Worm (Caenorhabditis elegans): ENCODE data around the gene lgg-1.

lgg-1 gene

ce11 chrII:6335358-6335757 is 12.2 kb downstream of the lgg-1 start, which contains the start of gene C32D5.14:
TSS of gene C32D5.14 (plus strand) at chrII:6335488.
- TF ChIP-seq ZK546.5 (tag; optimal IDR thresholded peaks at IDR 0.05) (no peak), lin-11 (tag; optimal IDR thresholded peaks at IDR 0.05) (peak; percentile 20), ceh-16 (tag; optimal IDR thresholded peaks at IDR 0.05) (no peak), nhr-21 (tag; optimal IDR thresholded peaks at IDR 0.05) (peak; percentile 23), fos-1 (tag; optimal IDR thresholded peaks at IDR 0.05) (peak; percentile 53), nhr-129 (tag; optimal IDR thresholded peaks at IDR 0.05) (no peak)

DNA sequence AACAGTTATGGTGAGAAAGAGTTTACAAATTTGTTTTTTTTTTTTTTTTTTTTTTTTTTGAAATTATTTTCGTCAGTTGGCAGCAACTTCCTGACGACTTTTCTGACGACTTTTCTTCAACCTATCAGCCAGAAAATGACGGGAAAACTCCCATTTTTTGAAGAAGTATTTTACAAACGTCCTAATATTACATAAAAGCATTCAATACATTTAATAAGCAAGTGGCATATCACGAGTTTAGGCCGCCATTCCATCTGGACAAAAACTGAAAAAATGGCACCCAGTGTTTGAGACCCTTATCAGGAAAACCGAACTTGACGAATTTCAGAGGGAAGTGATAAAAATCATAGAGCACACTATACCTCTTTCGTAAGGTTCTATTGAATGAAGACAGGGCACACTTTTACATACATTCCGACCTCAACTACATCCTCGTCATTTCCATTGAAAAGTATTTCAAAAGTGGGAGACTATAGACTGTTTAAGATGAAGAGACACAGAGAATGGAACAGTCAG is 12.7 kb downstream of the lgg-1 start:
- TF ChIP-seq elt-3 (tag; optimal IDR thresholded peaks at IDR 0.05): no peak
- peak; percentile 33 for TF ChIP-seq fos-1 (tag; optimal IDR thresholded peaks at IDR 0.05)

DNA sequence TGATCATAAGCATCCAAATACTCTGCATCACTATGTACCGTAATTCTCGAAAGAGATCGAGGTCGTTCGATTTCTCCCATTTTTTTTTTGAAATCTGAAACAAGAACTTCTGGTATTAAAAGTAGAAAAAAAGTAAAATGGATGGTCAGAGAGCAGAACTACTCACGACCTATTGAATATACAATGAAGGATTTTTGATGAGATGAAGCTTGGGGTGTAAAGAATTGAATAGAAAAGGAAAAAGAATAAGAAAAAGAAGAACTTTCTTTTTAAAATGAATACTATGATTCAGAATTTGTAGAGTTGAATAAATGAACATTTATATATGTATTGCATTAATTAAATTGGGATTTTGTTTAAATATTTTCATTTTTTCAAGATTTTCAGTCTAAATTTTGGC is 13.6 kb downstream of the lgg-1 start, which contains the start of gene ttc-39B:
TSS of gene ttc-39B (minus strand) at position 101 of the 400 bp plus-strand sequence.
- TF ChIP-seq sma-9 (GFP tag; optimal IDR thresholded peaks at IDR 0.05): no peak
- no peak for TF ChIP-seq sma-9 (tag; optimal IDR thresholded peaks at IDR 0.05)
- TF ChIP-seq sem-4 (tag; optimal IDR thresholded peaks at IDR 0.05): no peak
- no peak for TF ChIP-seq F13H6.1 (tag; optimal IDR thresholded peaks at IDR 0.05)
- TF ChIP-seq nhr-21 (tag; optimal IDR thresholded peaks at IDR 0.05): no peak
- no peak for TF ChIP-seq R02D3.7 (tag; optimal IDR thresholded peaks at IDR 0.05)
- TF ChIP-seq sma-3 (GFP tag; optimal IDR thresholded peaks at IDR 0.05): no peak
- no peak for TF ChIP-seq snpc-4 (tag; optimal IDR thresholded peaks at IDR 0.05)
- TF ChIP-seq zag-1 (tag; optimal IDR thresholded peaks at IDR 0.05): no peak
- TF ChIP-seq elt-3 (tag; optimal IDR thresholded peaks at IDR 0.05): no peak
- no peak for TF ChIP-seq nhr-25 (tag; optimal IDR thresholded peaks at IDR 0.05)
- no peak for TF ChIP-seq unc-55 (GFP tag; optimal IDR thresholded peaks at IDR 0.05)
- TF ChIP-seq dmd-4 (tag; optimal IDR thresholded peaks at IDR 0.05): no peak

DNA sequence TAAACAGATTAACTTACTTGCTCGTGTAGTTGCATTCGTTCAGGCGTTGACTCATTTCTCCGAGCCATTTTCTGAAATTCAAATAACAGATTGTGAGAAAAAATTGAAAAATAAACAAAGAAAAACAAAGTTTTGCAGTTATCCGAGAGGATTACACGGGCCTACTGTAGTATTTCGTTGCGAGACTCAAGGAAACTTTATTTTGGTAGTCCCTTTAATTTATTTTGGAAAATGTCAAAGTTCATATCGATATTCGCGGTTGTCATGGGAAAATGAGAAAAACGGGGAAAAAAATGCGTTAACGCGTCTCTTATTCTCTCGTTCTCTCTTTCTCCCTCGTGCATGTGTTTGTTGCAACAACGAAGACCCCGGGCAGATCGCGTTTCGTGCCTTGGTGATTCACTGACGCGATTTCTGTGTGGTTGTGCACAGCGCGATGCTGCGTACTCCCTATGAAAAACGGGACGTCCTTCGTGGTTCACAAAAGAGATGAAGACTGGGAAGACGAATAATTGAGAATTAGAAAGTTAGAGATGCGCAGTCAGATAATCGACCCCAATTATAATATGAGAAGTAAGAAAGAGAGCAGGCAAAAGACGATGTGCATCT is 16.2 kb downstream of the lgg-1 start, which contains the start of gene set-4:
TSS of gene set-4 (minus strand) at position 120 of the 609 bp plus-strand sequence.
- TF ChIP-seq snpc-4 (tag; optimal IDR thresholded peaks at IDR 0.05) (peak; percentile 88), ztf-1 (GFP tag; conservative IDR thresholded peaks at IDR 0.05) (no peak), unc-39 (tag; optimal IDR thresholded peaks at IDR 0.05) (no peak), lin-13 (GFP tag; optimal IDR thresholded peaks at IDR 0.05) (peak; percentile 93), nhr-21 (tag; optimal IDR thresholded peaks at IDR 0.05) (peak; percentile 87), ztf-4 (tag; optimal IDR thresholded peaks at IDR 0.05) (peak; percentile 90), lsy-2 (tag; optimal IDR thresholded peaks at IDR 0.05) (peak; percentile 90 to 95), R02D3.7 (tag; optimal IDR thresholded peaks at IDR 0.05) (peak; percentile 50), ama-1 (optimal IDR thresholded peaks at IDR 0.05) (peak; percentile 26), lin-11 (tag; optimal IDR thresholded peaks at IDR 0.05) (peak; percentile 89), zag-1 (tag; optimal IDR thresholded peaks at IDR 0.05) (peak; percentile 72), blmp-1 (tag; optimal IDR thresholded peaks at IDR 0.05; ENCODE audit: insufficient read depth) (peak; percentile 54), dmd-4 (tag; optimal IDR thresholded peaks at IDR 0.05) (no peak), ZK546.5 (tag; optimal IDR thresholded peaks at IDR 0.05) (peak; percentile 27), crh-2 (tag; optimal IDR thresholded peaks at IDR 0.05) (peak; percentile 97), peb-1 (tag; optimal IDR thresholded peaks at IDR 0.05) (no peak), nhr-237 (tag; optimal IDR thresholded peaks at IDR 0.05) (peak; percentile 20), F13H6.1 (tag; optimal IDR thresholded peaks at IDR 0.05) (peak; percentile 92), elt-1 (tag; optimal IDR thresholded peaks at IDR 0.05) (no peak), aly-2 (tag; optimal IDR thresholded peaks at IDR 0.05) (no peak), mbf-1 (tag; optimal IDR thresholded peaks at IDR 0.05) (no peak), mab-5 (tag; optimal IDR thresholded peaks at IDR 0.05) (peak; percentile 84), nhr-23 (tag; optimal IDR thresholded peaks at IDR 0.05) (no peak), Y55F3AM.14 (GFP tag; optimal IDR thresholded peaks at IDR 0.05) (peak; percentile 78), nhr-10 (tag; optimal IDR thresholded peaks at IDR 0.05) (peak; percentile 78), alr-1 (tag; optimal IDR thresholded peaks at IDR 0.05) (no peak), ceh-16 (tag; optimal IDR thresholded peaks at IDR 0.05) (peak; percentile 91), unc-62 (GFP tag; optimal IDR thresholded peaks at IDR 0.05) (peak; percentile 59), nhr-77 (tag; optimal IDR thresholded peaks at IDR 0.05) (peak; percentile 68), sem-4 (tag; optimal IDR thresholded peaks at IDR 0.05) (peak; percentile 93), C34F6.9 (tag; optimal IDR thresholded peaks at IDR 0.05) (peak; percentile 98), nhr-129 (tag; optimal IDR thresholded peaks at IDR 0.05) (peak; percentile 96), nhr-11 (tag; optimal IDR thresholded peaks at IDR 0.05) (no peak), nhr-12 (tag; optimal IDR thresholded peaks at IDR 0.05) (no peak), ceh-82 (tag; optimal IDR thresholded peaks at IDR 0.05) (peak; percentile 68), nhr-6 (tag; optimal IDR thresholded peaks at IDR 0.05) (peak; percentile 85), unc-55 (GFP tag; optimal IDR thresholded peaks at IDR 0.05) (peak; percentile 96), ztf-11 (tag; optimal IDR thresholded peaks at IDR 0.05) (peak; percentile 61), mdl-1 (tag; optimal IDR thresholded peaks at IDR 0.05) (peak; percentile 18 to 91), sma-3 (GFP tag; optimal IDR thresholded peaks at IDR 0.05) (peak; percentile 91), sma-9 (GFP tag; optimal IDR thresholded peaks at IDR 0.05) (peak; percentile 92), sma-9 (tag; optimal IDR thresholded peaks at IDR 0.05) (no peak)

All from whole organism, L2 larva.